Worm (Caenorhabditis elegans): ENCODE measurements around the gene K11D12.12.

- TF ChIP-seq unc-62 (GFP tag; optimal IDR thresholded peaks at IDR 0.05) (no peak), nhr-28 (tag; optimal IDR thresholded peaks at IDR 0.05) (no peak)
Observed at ce11 chrV:5098925-5099324, 46.9 kb downstream of the K11D12.12 start, which contains the start of gene unc-46.

Measured in whole organism, mixed stage, embryonic.